Worm (Caenorhabditis elegans): Measurements from ENCODE around the gene F09A5.3.

F09A5.3 gene

DNA sequence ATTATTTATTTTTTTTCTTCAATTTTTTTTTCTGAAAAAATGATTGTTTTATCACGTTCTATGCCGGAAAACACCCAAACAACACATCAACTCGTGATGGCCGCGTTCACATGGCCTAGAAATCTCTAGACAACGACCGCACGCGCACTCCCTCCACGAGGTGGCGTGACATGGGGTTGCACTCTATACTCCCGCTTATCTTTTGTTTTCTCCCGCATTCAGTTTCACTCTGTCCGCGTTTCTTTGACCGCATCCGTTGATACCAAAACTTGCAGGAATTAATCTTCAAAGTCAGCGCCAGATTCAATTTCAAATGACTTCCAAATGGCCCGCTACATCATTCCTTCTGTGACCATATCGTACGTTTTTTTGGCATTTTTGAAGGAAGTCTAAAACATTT lies 36.4 kb upstream of the F09A5.3 start, which contains the start of gene F17H10.1 (continued):
- TF ChIP-seq nfya-1 (tag; optimal IDR thresholded peaks at IDR 0.05; ENCODE audit: borderline replicate concordance, insufficient read depth): no peak
- peak; percentile 40 for TF ChIP-seq ztf-18 (tag; optimal IDR thresholded peaks at IDR 0.05)
- TF ChIP-seq B0336.3 (GFP tag; IDR thresholded peaks at IDR 0.05): peak; percentile 83

DNA sequence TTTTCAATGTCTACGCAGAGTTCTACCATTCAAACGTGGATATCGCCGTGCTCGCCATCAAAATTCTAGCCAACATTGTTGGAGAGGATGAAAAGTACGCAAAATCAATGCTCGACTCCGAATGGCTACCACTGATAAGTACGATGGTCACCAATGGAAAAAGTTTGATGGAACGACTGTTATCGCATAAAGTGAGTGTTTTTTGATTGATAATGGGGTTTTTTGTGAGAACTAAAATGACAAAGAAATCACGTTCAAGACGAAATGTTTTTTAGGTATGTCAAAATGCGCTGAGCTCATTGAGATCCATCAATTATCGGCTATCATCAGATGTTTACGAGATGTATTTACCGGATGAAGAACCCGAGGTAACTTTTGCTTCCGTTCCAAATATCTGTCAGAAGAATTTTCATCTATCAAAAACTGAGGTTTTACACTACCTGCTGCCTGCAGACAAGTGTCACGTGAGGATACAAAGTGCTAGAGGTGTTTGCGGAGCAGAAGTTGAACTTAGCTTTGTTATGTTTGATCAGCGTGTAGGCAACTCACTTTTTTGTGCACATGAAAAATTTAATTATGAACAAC lies 35.1 kb upstream of the F09A5.3 start:
- no peak for TF ChIP-seq tbx-9 (tag; optimal IDR thresholded peaks at IDR 0.05; ENCODE audit: borderline replicate concordance)
- no peak for TF ChIP-seq ceh-79 (tag; optimal IDR thresholded peaks at IDR 0.05)
- TF ChIP-seq snpc-1.1 (tag; optimal IDR thresholded peaks at IDR 0.05; ENCODE audit: insufficient read depth): no peak
- TF ChIP-seq let-526 (GFP tag; IDR thresholded peaks at IDR 0.05): 0 out of 2 replicates have a peak, but pooled peaks have one; percentile 35
- no peak for TF ChIP-seq unc-130 (GFP tag; optimal IDR thresholded peaks at IDR 0.05)
- no peak for TF ChIP-seq chd-7 (tag; optimal IDR thresholded peaks at IDR 0.05)
- no peak for TF ChIP-seq egl-18 (GFP tag; IDR thresholded peaks at IDR 0.05)
- TF ChIP-seq F49E8.2 (tag; optimal IDR thresholded peaks at IDR 0.05; ENCODE audit: insufficient read depth): no peak
- TF ChIP-seq F23B12.7 (tag; optimal IDR thresholded peaks at IDR 0.05; ENCODE audit: insufficient read depth): no peak
- TF ChIP-seq aptf-3 (GFP tag; IDR thresholded peaks at IDR 0.05): no peak
- no peak for TF ChIP-seq B0261.1 (tag; optimal IDR thresholded peaks at IDR 0.05)
- TF ChIP-seq ceh-27 (GFP tag; optimal IDR thresholded peaks at IDR 0.05): no peak
- peak; percentile 24 for TF ChIP-seq nhr-80 (tag; optimal IDR thresholded peaks at IDR 0.05)
- TF ChIP-seq F10E7.11 (tag; optimal IDR thresholded peaks at IDR 0.05): no peak
- TF ChIP-seq B0336.3 (GFP tag; IDR thresholded peaks at IDR 0.05): 0 out of 2 replicates have a peak, but pooled peaks have one; percentile 40
- no peak for TF ChIP-seq B0019.2 (GFP tag; conservative IDR thresholded peaks at IDR 0.05)
- TF ChIP-seq zfh-2 (GFP tag; conservative IDR thresholded peaks at IDR 0.05): no peak
- peak; percentile 34 for TF ChIP-seq ama-1 (optimal IDR thresholded peaks at IDR 0.05)
- TF ChIP-seq ama-1 (GFP tag; optimal IDR thresholded peaks at IDR 0.05): no peak
- TF ChIP-seq madf-3 (GFP tag; IDR thresholded peaks at IDR 0.05): 0 out of 2 replicates have a peak, but pooled peaks have one; percentile 10
- TF ChIP-seq F52B5.7 (tag; optimal IDR thresholded peaks at IDR 0.05): no peak
- 0 out of 2 replicates have a peak, but pooled peaks have one; percentile 30 for TF ChIP-seq pbrm-1 (GFP tag; IDR thresholded peaks at IDR 0.05)
- TF ChIP-seq snpc-1.3 (tag; optimal IDR thresholded peaks at IDR 0.05; ENCODE audit: insufficient read depth): no peak
- no peak for TF ChIP-seq Y79H2A.3 (GFP tag; conservative IDR thresholded peaks at IDR 0.05)
- TF ChIP-seq die-1 (tag; optimal IDR thresholded peaks at IDR 0.05): no peak

DNA sequence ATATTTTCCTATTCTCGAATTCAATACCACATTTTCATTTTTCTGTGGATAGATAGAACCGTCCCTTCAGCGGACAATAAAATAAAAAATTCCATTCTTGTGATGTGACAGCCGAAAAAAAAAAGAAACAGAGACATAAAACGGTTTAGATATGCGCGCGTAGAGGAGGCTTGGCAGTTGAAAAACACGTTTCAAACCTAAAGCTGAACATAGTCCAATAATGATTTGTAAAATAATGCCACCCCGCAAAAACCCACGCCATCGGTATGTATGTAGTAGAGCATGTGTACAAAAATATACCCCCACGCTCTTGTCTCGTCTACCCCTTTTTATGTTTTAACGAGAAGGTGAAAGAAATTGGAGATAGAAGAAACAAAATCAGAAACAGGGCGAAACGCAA lies 32.7 kb upstream of the F09A5.3 start:
- TF ChIP-seq repo-1 (tag; optimal IDR thresholded peaks at IDR 0.05) (peak; percentile 70), gei-17 (GFP tag; optimal IDR thresholded peaks at IDR 0.05) (peak; percentile 4), let-526 (GFP tag; IDR thresholded peaks at IDR 0.05) (no peak), ekl-4 (GFP tag; IDR thresholded peaks at IDR 0.05) (peak; percentile 27; the same call in 1 of the 2 replicates), mcd-1 (GFP tag; IDR thresholded peaks at IDR 0.05) (0 out of 2 replicates have a peak, but pooled peaks have one; percentile 25), pbrm-1 (GFP tag; IDR thresholded peaks at IDR 0.05) (0 out of 2 replicates have a peak, but pooled peaks have one; percentile 41), athp-1 (tag; optimal IDR thresholded peaks at IDR 0.05) (peak; percentile 52), madf-3 (GFP tag; IDR thresholded peaks at IDR 0.05) (no peak), ztf-26 (tag; optimal IDR thresholded peaks at IDR 0.05) (peak; percentile 67), dpl-1 (GFP tag; optimal IDR thresholded peaks at IDR 0.05) (no peak), Y79H2A.3 (GFP tag; conservative IDR thresholded peaks at IDR 0.05) (no peak), ztf-18 (tag; optimal IDR thresholded peaks at IDR 0.05) (no peak), lin-35 (GFP tag; optimal IDR thresholded peaks at IDR 0.05) (peak in 1 of 3 experiments; percentile 14), lin-40 (tag; optimal IDR thresholded peaks at IDR 0.05) (peak; percentile 37), tbp1 (GFP tag; optimal IDR thresholded peaks at IDR 0.05) (peak; percentile 34), mel-28 (tag; optimal IDR thresholded peaks at IDR 0.05; ENCODE audit: borderline replicate concordance) (peak; percentile 19), mxl-1 (tag; optimal IDR thresholded peaks at IDR 0.05) (peak; percentile 2), cebp-1 (GFP tag; IDR thresholded peaks at IDR 0.05) (no peak), cebp-1 (tag; optimal IDR thresholded peaks at IDR 0.05) (peak; percentile 67), nhr-90 (tag; optimal IDR thresholded peaks at IDR 0.05) (peak; percentile 28), egl-44 (GFP tag; IDR thresholded peaks at IDR 0.05) (peak; percentile 47; the same call in 1 of the 2 replicates), tlf-1 (GFP tag; optimal IDR thresholded peaks at IDR 0.05) (peak; percentile 15), tbx-9 (tag; optimal IDR thresholded peaks at IDR 0.05; ENCODE audit: borderline replicate concordance) (no peak), zfh-2 (GFP tag; conservative IDR thresholded peaks at IDR 0.05) (no peak)
